Fruit fly (Drosophila melanogaster): ENCODE results near the gene Gal.

Gene Gal

dm6 chr2L:6028712-6029111 lies 22.1 kb upstream of the Gal start:
- TF ChIP-seq CG8478 (optimal IDR thresholded peaks at IDR 0.05), result no peak
- TF ChIP-seq CTCF (optimal IDR thresholded peaks at IDR 0.05), result no peak

dm6 chr2L:6024345-6024907 lies 17.8 kb upstream of the Gal start, which contains the start of gene CG9107:
Gene CG9107, minus strand, starts transcription at chr2L:6024539.
- TF ChIP-seq CG8478 (optimal IDR thresholded peaks at IDR 0.05) (no peak), CTCF (optimal IDR thresholded peaks at IDR 0.05) (peak in 1 of 2 experiments; percentile 37)

- TF ChIP-seq CTCF (optimal IDR thresholded peaks at IDR 0.05), result no peak
- no peak for TF ChIP-seq CG8478 (optimal IDR thresholded peaks at IDR 0.05)
Observed at dm6 chr2L:6022793-6023192, 16.2 kb upstream of the Gal start.

- TF ChIP-seq CG8478 (optimal IDR thresholded peaks at IDR 0.05) (no peak), CTCF (optimal IDR thresholded peaks at IDR 0.05) (no peak)
Observed at dm6 chr2L:6020535-6020934, 13.9 kb upstream of the Gal start, which contains the start of gene CG13996. Gene CG13996, plus strand, starts transcription at chr2L:6020835.

- no peak for TF ChIP-seq CTCF (optimal IDR thresholded peaks at IDR 0.05)
- no peak for TF ChIP-seq CG8478 (optimal IDR thresholded peaks at IDR 0.05)
Observed at dm6 chr2L:6019352-6020131, 12.9 kb upstream of the Gal start, which contains the start of gene H2.0. Gene H2.0, minus strand, starts transcription at chr2L:6019402.

- TF ChIP-seq CTCF (optimal IDR thresholded peaks at IDR 0.05) (peak; percentile 24 to 34), CG8478 (optimal IDR thresholded peaks at IDR 0.05) (no peak)
Observed at dm6 chr2L:6013071-6013417, 6.4 kb upstream of the Gal start.

- no peak for TF ChIP-seq CG8478 (optimal IDR thresholded peaks at IDR 0.05)
- TF ChIP-seq CTCF (optimal IDR thresholded peaks at IDR 0.05), result no peak
Observed at dm6 chr2L:6012303-6013070, 5.9 kb upstream of the Gal start, which contains the start of gene CG9098. Gene CG9098, minus strand, starts transcription at chr2L:6012338.

- TF ChIP-seq CTCF (optimal IDR thresholded peaks at IDR 0.05) (no peak), CG8478 (optimal IDR thresholded peaks at IDR 0.05) (no peak)
Observed at dm6 chr2L:6000065-6000464, 6.6 kb downstream of the Gal start, which contains the start of gene Tsp26A. Gene Tsp26A, plus strand, starts transcription at chr2L:6000228.

dm6 chr2L:5999247-5999646 lies 7.4 kb downstream of the Gal start, which contains the start of gene Kdm5:
Gene Kdm5, minus strand, starts transcription at chr2L:5999501.
- TF ChIP-seq CTCF (optimal IDR thresholded peaks at IDR 0.05), result peak in 1 of 2 experiments; percentile 7
- no peak for TF ChIP-seq CG8478 (optimal IDR thresholded peaks at IDR 0.05)

dm6 chr2L:5998383-5998782 lies 8.2 kb downstream of the Gal start:
- TF ChIP-seq CG8478 (optimal IDR thresholded peaks at IDR 0.05), result no peak
- TF ChIP-seq CTCF (optimal IDR thresholded peaks at IDR 0.05), result no peak

- TF ChIP-seq CTCF (optimal IDR thresholded peaks at IDR 0.05) (no peak), CG8478 (optimal IDR thresholded peaks at IDR 0.05) (no peak)
Observed at dm6 chr2L:5997609-5998229, 8.9 kb downstream of the Gal start.

dm6 chr2L:5990447-5990846 lies 16.2 kb downstream of the Gal start:
- TF ChIP-seq CG8478 (optimal IDR thresholded peaks at IDR 0.05), result no peak
- no peak for TF ChIP-seq CTCF (optimal IDR thresholded peaks at IDR 0.05)

- no peak for TF ChIP-seq CTCF (optimal IDR thresholded peaks at IDR 0.05)
- TF ChIP-seq CG8478 (optimal IDR thresholded peaks at IDR 0.05), result no peak
Observed at dm6 chr2L:5988115-5989092, 18.2 kb downstream of the Gal start.

- TF ChIP-seq CG8478 (optimal IDR thresholded peaks at IDR 0.05), result no peak
- no peak for TF ChIP-seq CTCF (optimal IDR thresholded peaks at IDR 0.05)
Observed at dm6 chr2L:5986940-5987339, 19.7 kb downstream of the Gal start.

Measured in S2 (cell line).